Worm (Caenorhabditis elegans): ENCODE measurements around the gene gcy-15.

The gcy-15 gene

ce11 chrII:3196966-3197365 lies at the start of gene gcy-15:
Gene gcy-15, minus strand, starts transcription at chrII:3197066.
- TF ChIP-seq attf-5 (GFP tag; optimal IDR thresholded peaks at IDR 0.05): no peak
- TF ChIP-seq hmg-1.2 (GFP tag; IDR thresholded peaks at IDR 0.05): no peak
- TF ChIP-seq atf-7 (tag; optimal IDR thresholded peaks at IDR 0.05): no peak
- no peak for TF ChIP-seq B0019.2 (GFP tag; conservative IDR thresholded peaks at IDR 0.05)
- no peak for TF ChIP-seq hlh-26 (GFP tag; conservative IDR thresholded peaks at IDR 0.05)

ce11 chrII:3245836-3246235 lies 49.0 kb upstream of the gcy-15 start, which contains the start of gene C17F4.7:
Gene C17F4.7, minus strand, starts transcription at chrII:3246015.
- TF ChIP-seq ztf-18 (tag; optimal IDR thresholded peaks at IDR 0.05): no peak
- no peak for TF ChIP-seq lin-26 (GFP tag; IDR thresholded peaks at IDR 0.05)
- TF ChIP-seq F22D6.2 (tag; optimal IDR thresholded peaks at IDR 0.05): no peak
- no peak for TF ChIP-seq bed-1 (GFP tag; IDR thresholded peaks at IDR 0.05)
- TF ChIP-seq repo-1 (tag; optimal IDR thresholded peaks at IDR 0.05): no peak
- TF ChIP-seq T26A5.8 (tag; optimal IDR thresholded peaks at IDR 0.05): no peak
- no peak for TF ChIP-seq Y95B8A.8 (GFP tag; IDR thresholded peaks at IDR 0.05)
- TF ChIP-seq ekl-4 (GFP tag; IDR thresholded peaks at IDR 0.05): no peak
- no peak for TF ChIP-seq lsl-1 (GFP tag; optimal IDR thresholded peaks at IDR 0.05)
- no peak for TF ChIP-seq ztf-6 (GFP tag; IDR thresholded peaks at IDR 0.05)
- no peak for TF ChIP-seq K11D2.4 (GFP tag; IDR thresholded peaks at IDR 0.05)
- TF ChIP-seq xnd-1 (tag; optimal IDR thresholded peaks at IDR 0.05): no peak
- TF ChIP-seq F39B2.1 (GFP tag; IDR thresholded peaks at IDR 0.05): no peak
- TF ChIP-seq lag-1 (GFP tag; IDR thresholded peaks at IDR 0.05): no peak
- no peak for TF ChIP-seq zim-3 (tag; optimal IDR thresholded peaks at IDR 0.05)
- TF ChIP-seq gei-17 (GFP tag; optimal IDR thresholded peaks at IDR 0.05): no peak
- TF ChIP-seq snpc-1.1 (tag; optimal IDR thresholded peaks at IDR 0.05; ENCODE audit: insufficient read depth): no peak
- no peak for TF ChIP-seq lin-54 (GFP tag; optimal IDR thresholded peaks at IDR 0.05)
- no peak for TF ChIP-seq hmg-20 (GFP tag; IDR thresholded peaks at IDR 0.05)
- TF ChIP-seq F57A8.1 (GFP tag; optimal IDR thresholded peaks at IDR 0.05): no peak
- TF ChIP-seq akir-1 (GFP tag; optimal IDR thresholded peaks at IDR 0.05): no peak
- TF ChIP-seq lir-1 (GFP tag; conservative IDR thresholded peaks at IDR 0.05): no peak
- TF ChIP-seq ceh-27 (GFP tag; optimal IDR thresholded peaks at IDR 0.05): no peak
- TF ChIP-seq attf-3 (GFP tag; conservative IDR thresholded peaks at IDR 0.05): no peak
- TF ChIP-seq aptf-3 (GFP tag; IDR thresholded peaks at IDR 0.05): no peak
- peak; percentile 6 for TF ChIP-seq ztf-26 (tag; optimal IDR thresholded peaks at IDR 0.05)
- TF ChIP-seq nfyb-1 (GFP tag; IDR thresholded peaks at IDR 0.05): no peak
- no peak for TF ChIP-seq T07F8.4 (tag; optimal IDR thresholded peaks at IDR 0.05)
- peak; percentile 46 for TF ChIP-seq dox-1 (GFP tag; IDR thresholded peaks at IDR 0.05)
- TF ChIP-seq madf-8 (GFP tag; conservative IDR thresholded peaks at IDR 0.05): no peak
- TF ChIP-seq somi-1 (GFP tag; optimal IDR thresholded peaks at IDR 0.05): no peak
- no peak for TF ChIP-seq athp-1 (tag; optimal IDR thresholded peaks at IDR 0.05)
- no peak for TF ChIP-seq B0019.2 (GFP tag; conservative IDR thresholded peaks at IDR 0.05)
- no peak for TF ChIP-seq Y53G8AR.9 (GFP tag; conservative IDR thresholded peaks at IDR 0.05)
- no peak for TF ChIP-seq Y53F4B.3 (GFP tag; IDR thresholded peaks at IDR 0.05)
- TF ChIP-seq D2030.7 (GFP tag; IDR thresholded peaks at IDR 0.05): no peak
- no peak for TF ChIP-seq die-1 (tag; optimal IDR thresholded peaks at IDR 0.05)
- TF ChIP-seq cebp-1 (GFP tag; IDR thresholded peaks at IDR 0.05): no peak
- TF ChIP-seq cebp-1 (tag; optimal IDR thresholded peaks at IDR 0.05): peak; percentile 14
- TF ChIP-seq nhr-27 (tag; optimal IDR thresholded peaks at IDR 0.05): no peak
- peak; percentile 2 for TF ChIP-seq attf-5 (GFP tag; optimal IDR thresholded peaks at IDR 0.05)
- no peak for TF ChIP-seq nhr-179 (tag; optimal IDR thresholded peaks at IDR 0.05)
- TF ChIP-seq hrde-1 (tag; optimal IDR thresholded peaks at IDR 0.05; ENCODE audit: borderline replicate concordance): no peak
- TF ChIP-seq nfya-1 (tag; optimal IDR thresholded peaks at IDR 0.05; ENCODE audit: borderline replicate concordance, insufficient read depth): no peak
- no peak for TF ChIP-seq F23B12.7 (tag; optimal IDR thresholded peaks at IDR 0.05; ENCODE audit: insufficient read depth)
